Worm (Caenorhabditis elegans) whole organism, L1 larva: ENCODE data around the gene F55G1.15.

Source experiments
- F16B12.6 ChIP-seq: fragments of 150-350 bp; optimal IDR thresholded peaks from 2 replicates; lab custom pipeline; 2014; ENCODE audit warnings: missing biosample characterization, missing genetic modification characterization
- aha-1 ChIP-seq: fragments of 150-350 bp; optimal IDR thresholded peaks from 2 replicates; lab custom pipeline; 2014; ENCODE audit warnings: missing biosample characterization, missing genetic modification characterization
- alr-1 ChIP-seq: fragments of 200-800 bp; sonication (Bioruptor generic); optimal IDR thresholded peaks from 2 replicates; lab custom pipeline; 2018; ENCODE audit warnings: borderline replicate concordance, mild to moderate bottlenecking, missing genetic modification characterization, missing compliant biosample characterization
- aly-2 ChIP-seq: fragments of 150-350 bp; optimal IDR thresholded peaks from 2 replicates; lab custom pipeline; 2014; ENCODE audit warnings: missing biosample characterization, missing genetic modification characterization
- ceh-63 ChIP-seq: fragments of 200-800 bp; sonication (Bioruptor generic); optimal IDR thresholded peaks from 2 replicates; lab custom pipeline; 2018; ENCODE audit warnings: mild to moderate bottlenecking, missing genetic modification characterization, missing compliant biosample characterization
- efl-1 ChIP-seq, 4 experiments: fragments of 150-350 bp; optimal IDR thresholded peaks in 3 of 4; peaks in 1 of 4; 1 replicate in 1 of 4; 2 replicates in 3 of 4; lab custom pipeline; 2014; ENCODE audit warnings: missing biosample characterization in 2 of 4, missing genetic modification characterization in 2 of 4, missing genetic modification reagents in 2 of 4
- egl-13 ChIP-seq: sonication (generic microtip); optimal IDR thresholded peaks from 2 replicates; lab custom pipeline; 2016; ENCODE audit warnings: missing genotype, missing genetic modification reagents, missing genetic modification characterization, missing compliant biosample characterization
- egl-27 ChIP-seq, 2 experiments: fragments of 150-350 bp in 1 of 2; sonication (generic microtip); optimal IDR thresholded peaks; 3 replicates each; lab custom pipeline; 2017 to 2018; ENCODE audit warnings: missing biosample characterization in 2 of 2, missing genetic modification characterization in 2 of 2, missing genetic modification reagents in 2 of 2
- elt-2 ChIP-seq: sonication (generic microtip); optimal IDR thresholded peaks from 2 replicates; lab custom pipeline; 2016; ENCODE audit warnings: missing genetic modification characterization, mild to moderate bottlenecking, inconsistent platforms, missing compliant biosample characterization, missing genetic modification reagents
- fkh-10 ChIP-seq: sonication (generic microtip); optimal IDR thresholded peaks from 2 replicates; lab custom pipeline; 2017; ENCODE audit warnings: missing biosample characterization, missing genetic modification reagents, missing genetic modification characterization
- grh-1 ChIP-seq: fragments of 200-800 bp; sonication (Bioruptor generic); IDR thresholded peaks from 2 replicates; pipeline ENCODE4 v1.3.6; 2022; ENCODE audit warnings: missing genetic modification reagents, missing genetic modification characterization, missing compliant biosample characterization
- hlh-17 ChIP-seq: fragments of 200-800 bp; sonication (Bioruptor generic); optimal IDR thresholded peaks from 2 replicates; lab custom pipeline; 2018; ENCODE audit warnings: missing genetic modification characterization, mild to moderate bottlenecking, missing compliant biosample characterization, moderate library complexity, borderline replicate concordance
- hlh-4 ChIP-seq: sonication (generic microtip); optimal IDR thresholded peaks from 2 replicates; lab custom pipeline; 2016; ENCODE audit warnings: mild to moderate bottlenecking, missing genetic modification characterization, missing compliant biosample characterization
- hpl-2 ChIP-seq: fragments of 150-350 bp; optimal IDR thresholded peaks from 2 replicates; lab custom pipeline; 2014; ENCODE audit warnings: missing biosample characterization, missing genetic modification reagents, missing genetic modification characterization
- lin-13 ChIP-seq: fragments of 150-350 bp; optimal IDR thresholded peaks from 2 replicates; lab custom pipeline; 2014; ENCODE audit warnings: missing biosample characterization, missing genetic modification reagents, missing genetic modification characterization
- lin-14 ChIP-seq: fragments of 200-800 bp; sonication (Bioruptor generic); optimal IDR thresholded peaks from 2 replicates; lab custom pipeline; 2018; ENCODE audit warnings: mild to moderate bottlenecking, missing genetic modification characterization, moderate library complexity, missing compliant biosample characterization
- lin-35 ChIP-seq, 2 experiments: fragments of 150-350 bp; optimal IDR thresholded peaks; 2 replicates each; lab custom pipeline; 2014; ENCODE audit warnings: missing biosample characterization in 2 of 2, missing genetic modification characterization in 2 of 2, missing genetic modification reagents in 2 of 2
- lin-39 ChIP-seq: fragments of 150-350 bp; optimal IDR thresholded peaks from 2 replicates; lab custom pipeline; 2014; ENCODE audit warnings: missing biosample characterization, missing genetic modification reagents, missing genetic modification characterization
- mab-9 ChIP-seq: fragments of 200-800 bp; sonication (Bioruptor generic); IDR thresholded peaks from 2 replicates; pipeline ENCODE4 v1.3.6; 2022; ENCODE audit warnings: missing genetic modification reagents, missing genetic modification characterization, missing compliant biosample characterization
- mef-2 ChIP-seq: fragments of 150-350 bp; optimal IDR thresholded peaks from 2 replicates; lab custom pipeline; 2014; ENCODE audit warnings: missing biosample characterization, missing genetic modification characterization
- nhr-20 ChIP-seq: sonication (generic microtip); optimal IDR thresholded peaks from 2 replicates; lab custom pipeline; 2016; ENCODE audit warnings: mild to moderate bottlenecking, missing genetic modification characterization, missing compliant biosample characterization
- nhr-47 ChIP-seq: sonication (generic microtip); optimal IDR thresholded peaks from 2 replicates; lab custom pipeline; 2016; ENCODE audit warnings: mild to moderate bottlenecking, missing genetic modification characterization, moderate library complexity, missing compliant biosample characterization
- nhr-71 ChIP-seq: sonication (generic microtip); optimal IDR thresholded peaks from 2 replicates; lab custom pipeline; 2016; ENCODE audit warnings: mild to moderate bottlenecking, missing genetic modification characterization, moderate library complexity, missing compliant biosample characterization
- nhr-76 ChIP-seq: sonication (generic microtip); optimal IDR thresholded peaks from 2 replicates; lab custom pipeline; 2017; ENCODE audit warnings: missing biosample characterization, missing genetic modification characterization
- nhr-84 ChIP-seq: sonication (generic microtip); optimal IDR thresholded peaks from 2 replicates; lab custom pipeline; 2017; ENCODE audit warnings: missing biosample characterization, missing genetic modification characterization
- pqm-1 ChIP-seq: sonication (generic microtip); optimal IDR thresholded peaks from 3 replicates; lab custom pipeline; 2017; ENCODE audit warnings: missing biosample characterization, missing genetic modification characterization
- rnt-1 ChIP-seq: sonication (generic microtip); optimal IDR thresholded peaks from 2 replicates; lab custom pipeline; 2016; ENCODE audit warnings: mild to moderate bottlenecking, missing genetic modification characterization, moderate library complexity, missing compliant biosample characterization
- skn-1 ChIP-seq: fragments of 150-350 bp; optimal IDR thresholded peaks from 2 replicates; lab custom pipeline; 2014; ENCODE audit warnings: missing biosample characterization, missing genetic modification characterization
- snpc-4 ChIP-seq: fragments of 150-350 bp; optimal IDR thresholded peaks from 2 replicates; lab custom pipeline; 2014; ENCODE audit warnings: missing biosample characterization, missing genetic modification characterization
- sox-4 ChIP-seq: sonication (generic microtip); optimal IDR thresholded peaks from 2 replicates; lab custom pipeline; 2016; ENCODE audit warnings: missing genetic modification characterization, missing compliant biosample characterization
- sptf-1 ChIP-seq: fragments of 150-350 bp; optimal IDR thresholded peaks from 2 replicates; lab custom pipeline; 2014; ENCODE audit warnings: missing biosample characterization, missing genetic modification characterization
- sup-37 ChIP-seq: fragments of 200-800 bp; sonication (Bioruptor generic); optimal IDR thresholded peaks from 2 replicates; lab custom pipeline; 2018; ENCODE audit warnings: mild to moderate bottlenecking, missing genetic modification characterization, missing compliant biosample characterization
- unc-86 ChIP-seq: sonication (generic microtip); optimal IDR thresholded peaks from 2 replicates; lab custom pipeline; 2016; ENCODE audit warnings: missing genetic modification characterization, missing compliant biosample characterization
- vab-15 ChIP-seq: sonication (generic microtip); optimal IDR thresholded peaks from 2 replicates; lab custom pipeline; 2017; ENCODE audit warnings: missing genotype, mild to moderate bottlenecking, missing genetic modification characterization, missing compliant biosample characterization
- zag-1 ChIP-seq: fragments of 150-350 bp; optimal IDR thresholded peaks from 2 replicates; lab custom pipeline; 2014; ENCODE audit warnings: missing biosample characterization, missing genetic modification characterization
- zip-4 ChIP-seq: fragments of 200-800 bp; sonication (Bioruptor generic); optimal IDR thresholded peaks from 2 replicates; lab custom pipeline; 2018; ENCODE audit warnings: mild to moderate bottlenecking, missing genetic modification characterization, moderate library complexity, missing compliant biosample characterization
- ztf-4 ChIP-seq: fragments of 150-350 bp; optimal IDR thresholded peaks from 2 replicates; lab custom pipeline; 2014; ENCODE audit warnings: missing biosample characterization, missing genetic modification characterization

F55G1.15 gene

DNA sequence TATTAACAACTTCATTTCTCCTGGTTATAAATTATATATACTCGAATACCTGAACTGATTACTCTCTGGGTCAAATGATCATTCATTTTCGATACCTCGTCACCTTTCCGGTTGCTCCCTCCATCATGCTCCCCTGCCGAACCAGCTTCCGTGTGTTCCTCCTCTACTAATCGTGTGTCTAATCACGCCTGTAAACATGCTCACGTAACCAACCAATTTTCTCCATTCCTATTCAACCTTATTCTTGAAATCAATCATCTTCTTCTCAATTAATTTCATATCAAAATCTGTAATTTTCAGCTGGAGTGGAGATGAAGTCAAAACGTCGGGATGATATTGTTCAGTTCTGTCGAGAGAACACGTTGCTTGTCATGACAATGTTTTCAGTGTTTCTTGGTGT is 2.1 kb upstream of the F55G1.15 start, which contains the start of gene glt-6:
TSS of gene glt-6 (plus strand) at position 301 of the 400 bp plus-strand sequence.
- TF ChIP-seq vab-15 (tag; lab: Kevin White, UChicago) (no peak), lin-13 (no peak), fkh-10 (GFP tag; lab: Kevin White, UChicago) (no peak), hlh-4 (tag; lab: Kevin White, UChicago) (no peak), egl-13 (tag; lab: Kevin White, UChicago) (no peak), aly-2 (no peak), hlh-17 (GFP tag; lab: Kevin White, UChicago) (no peak), aha-1 (no peak), sptf-1 (tag; lab: Kevin White, UChicago) (no peak), lin-39 (no peak), unc-86 (tag; lab: Kevin White, UChicago) (no peak), nhr-71 (tag; lab: Kevin White, UChicago) (no peak), mab-9 (GFP tag; lab: Robert Waterston, UW) (no peak), sox-4 (tag; lab: Kevin White, UChicago) (no peak), sup-37 (no peak), zip-4 (GFP tag; lab: Kevin White, UChicago) (no peak), lin-35 (GFP tag; optimal IDR thresholded peaks at IDR 0.05; lab: Kevin White, UChicago) (no peak), alr-1 (tag; lab: Kevin White, UChicago) (no peak), nhr-20 (tag; lab: Kevin White, UChicago) (no peak), lin-14 (no peak)
- TF ChIP-seq, all 84 proteins: peak for 0

- TF ChIP-seq rnt-1 (tag; lab: Kevin White, UChicago) (no peak), efl-1 (optimal IDR thresholded peaks at IDR 0.05; lab: Kevin White, UChicago) (no peak), efl-1 (GFP tag; optimal IDR thresholded peaks at IDR 0.05 in 1 of 2; lab: Kevin White, UChicago) (peak in 1 of 2 experiments; percentile 82), pqm-1 (tag; lab: Kevin White, UChicago) (no peak), grh-1 (GFP tag; lab: Robert Waterston, UW) (no peak)
Observed at ce11 chrIV:7500924-7501323, 313 bp downstream of the F55G1.15 start.

DNA sequence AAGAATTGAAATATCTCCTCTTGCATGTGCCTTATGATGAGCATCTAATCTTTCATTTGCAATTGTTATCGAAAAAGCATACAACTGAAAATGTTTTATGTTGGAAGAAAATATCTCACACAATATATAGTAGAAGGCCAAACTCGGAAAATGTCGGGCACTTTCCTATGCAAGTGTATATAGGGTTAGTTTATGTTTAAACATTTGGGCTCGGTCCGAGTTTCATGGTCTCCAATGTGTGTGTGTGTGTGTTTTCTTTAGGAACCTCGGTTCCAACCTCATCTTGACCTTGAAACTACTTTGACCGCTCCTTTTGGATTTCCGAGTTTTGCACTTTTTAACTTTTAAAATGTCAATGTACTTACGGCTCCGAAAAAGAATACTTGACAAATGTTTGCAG is 1.9 kb downstream of the F55G1.15 start:
- TF ChIP-seq snpc-4 (tag; lab: Kevin White, UChicago): peak; percentile 84
- no peak for TF ChIP-seq hlh-17 (GFP tag; lab: Kevin White, UChicago)
- TF ChIP-seq ztf-4: no peak
- no peak for TF ChIP-seq efl-1 (optimal IDR thresholded peaks at IDR 0.05; lab: Kevin White, UChicago)
- TF ChIP-seq efl-1 (GFP tag; optimal IDR thresholded peaks at IDR 0.05 in 1 of 2; lab: Kevin White, UChicago): peak in 1 of 2 experiments; percentile 61

DNA sequence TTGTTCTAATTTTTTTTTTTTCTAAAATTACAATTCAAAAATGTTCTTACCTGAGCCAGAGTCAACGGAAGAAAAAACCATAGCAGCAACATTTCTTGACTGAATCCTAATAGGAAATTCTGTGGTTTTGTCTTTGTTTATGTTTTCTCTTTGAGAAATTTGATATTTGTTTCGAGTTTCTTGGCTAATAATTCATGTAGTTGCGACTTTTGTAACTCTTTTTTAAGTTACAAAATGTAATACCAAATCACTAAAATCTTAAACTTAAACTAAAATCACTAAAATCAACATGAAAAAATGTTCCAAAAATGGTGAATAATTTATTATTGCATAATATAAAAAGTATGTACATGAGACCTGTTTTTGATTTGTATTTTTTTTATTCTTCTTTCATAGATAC is 3.5 kb downstream of the F55G1.15 start, which contains the start of gene egas-4:
TSS of gene egas-4 (minus strand) at position 101 of the 400 bp plus-strand sequence.
- no peak for TF ChIP-seq lin-35 (GFP tag; optimal IDR thresholded peaks at IDR 0.05; lab: Kevin White, UChicago)
- no peak for TF ChIP-seq lin-14
- no peak for TF ChIP-seq nhr-47 (tag; lab: Kevin White, UChicago)
- TF ChIP-seq F16B12.6 (tag; lab: Kevin White, UChicago): no peak

DNA sequence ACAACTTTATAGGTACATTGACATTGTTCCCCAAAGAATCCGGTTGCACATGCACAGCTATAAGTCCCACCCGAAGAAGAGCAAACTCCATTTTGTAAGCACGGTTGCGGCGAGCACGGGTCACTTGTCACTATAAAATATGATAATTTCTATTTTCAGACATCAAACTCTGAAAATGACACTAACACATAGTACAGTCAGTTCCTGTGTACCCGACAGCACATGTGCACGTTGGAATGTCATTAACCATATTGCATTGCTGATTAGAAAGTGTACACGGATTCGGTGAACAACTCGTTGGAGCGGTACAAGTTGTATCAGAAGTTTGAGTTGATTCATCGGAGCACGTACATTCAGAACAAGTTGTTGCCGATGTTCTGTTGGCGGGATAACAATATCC is 4.0 kb downstream of the F55G1.15 start:
- TF ChIP-seq nhr-84 (no peak), nhr-20 (tag; lab: Kevin White, UChicago) (peak; percentile 4), elt-2 (tag; lab: Kevin White, UChicago) (peak; percentile 28)

DNA sequence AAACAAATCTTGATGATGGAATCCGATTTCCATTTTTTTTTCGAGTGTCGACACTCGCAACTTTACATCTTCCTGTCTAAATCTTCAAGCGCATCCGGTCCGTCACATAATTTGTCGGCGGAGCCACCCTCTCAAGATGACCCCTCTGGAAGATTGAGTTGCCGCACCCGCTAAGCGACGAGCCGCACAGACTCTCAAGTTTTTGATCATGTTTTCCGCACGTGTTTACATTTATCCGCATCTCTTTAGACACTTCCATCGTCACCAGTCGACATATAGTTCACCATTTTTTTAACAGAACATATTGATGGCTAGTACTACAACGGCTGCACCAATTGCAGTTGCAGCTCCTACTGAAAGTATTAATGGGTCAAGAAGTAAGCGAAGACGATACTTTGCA is 9.8 kb downstream of the F55G1.15 start, which contains the start of gene F55G1.1:
TSS of gene F55G1.1 (plus strand) at position 301 of the 400 bp plus-strand sequence.
- TF ChIP-seq skn-1 (tag; lab: Kevin White, UChicago) (no peak), nhr-71 (tag; lab: Kevin White, UChicago) (no peak), fkh-10 (GFP tag; lab: Kevin White, UChicago) (no peak), zag-1 (tag; lab: Kevin White, UChicago) (no peak), egl-27 (tag; optimal IDR thresholded peaks at IDR 0.05; lab: Kevin White, UChicago) (no peak), vab-15 (tag; lab: Kevin White, UChicago) (no peak), nhr-76 (no peak), mef-2 (tag; lab: Kevin White, UChicago) (no peak), unc-86 (tag; lab: Kevin White, UChicago) (no peak), hpl-2 (GFP tag; lab: Kevin White, UChicago) (no peak), nhr-20 (tag; lab: Kevin White, UChicago) (no peak), ceh-63 (GFP tag; lab: Kevin White, UChicago) (no peak), lin-39 (no peak)
- TF ChIP-seq, all 84 proteins: peak for 0
